Worm (Caenorhabditis elegans) whole organism, L2 larva: ENCODE data around the gene F58E6.4.

Experiments used
- C34F6.9 ChIP-seq: fragments of 150-350 bp; optimal IDR thresholded peaks from 2 replicates; lab custom pipeline; 2014; ENCODE audit warnings: missing biosample characterization, missing genetic modification characterization
- F13H6.1 ChIP-seq: sonication (generic microtip); optimal IDR thresholded peaks from 2 replicates; lab custom pipeline; 2016; ENCODE audit warnings: missing genetic modification characterization, missing compliant biosample characterization
- R02D3.7 ChIP-seq: fragments of 150-350 bp; optimal IDR thresholded peaks from 2 replicates; lab custom pipeline; 2014; ENCODE audit warnings: missing biosample characterization, missing genetic modification characterization
- Y55F3AM.14 ChIP-seq: fragments of 200-800 bp; sonication (Bioruptor generic); optimal IDR thresholded peaks from 2 replicates; lab custom pipeline; 2018; ENCODE audit warnings: mild to moderate bottlenecking, missing genetic modification characterization, missing compliant biosample characterization
- ZK546.5 ChIP-seq: sonication (generic microtip); optimal IDR thresholded peaks from 2 replicates; lab custom pipeline; 2017; ENCODE audit warnings: missing biosample characterization, missing genetic modification characterization
- alr-1 ChIP-seq: fragments of 150-350 bp; optimal IDR thresholded peaks from 2 replicates; lab custom pipeline; 2014; ENCODE audit warnings: missing biosample characterization, missing genetic modification characterization
- aly-2 ChIP-seq: fragments of 150-350 bp; optimal IDR thresholded peaks from 2 replicates; lab custom pipeline; 2014; ENCODE audit warnings: missing biosample characterization, missing genetic modification characterization
- ama-1 ChIP-seq: fragments of 150-350 bp; optimal IDR thresholded peaks from 2 replicates; lab custom pipeline; 2018; ENCODE audit warnings: inconsistent platforms
- blmp-1 ChIP-seq: sonication (generic microtip); optimal IDR thresholded peaks from 2 replicates; lab custom pipeline; 2017; ENCODE audit warnings: missing genetic modification characterization, mild to moderate bottlenecking, missing compliant biosample characterization, antibody characterized with exemption, moderate library complexity; ENCODE audit not compliant: insufficient read depth
- ceh-16 ChIP-seq: fragments of 150-350 bp; optimal IDR thresholded peaks from 2 replicates; lab custom pipeline; 2014; ENCODE audit warnings: missing biosample characterization, missing genetic modification characterization
- ceh-82 ChIP-seq: fragments of 150-350 bp; optimal IDR thresholded peaks from 2 replicates; lab custom pipeline; 2014; ENCODE audit warnings: missing biosample characterization, missing genetic modification characterization
- crh-2 ChIP-seq: sonication (generic microtip); optimal IDR thresholded peaks from 2 replicates; lab custom pipeline; 2017; ENCODE audit warnings: missing biosample characterization, missing genetic modification characterization
- dmd-4 ChIP-seq: sonication (generic microtip); optimal IDR thresholded peaks from 2 replicates; lab custom pipeline; 2017; ENCODE audit warnings: missing biosample characterization, missing genetic modification characterization
- egl-27 ChIP-seq: sonication (generic microtip); optimal IDR thresholded peaks from 3 replicates; lab custom pipeline; 2017; ENCODE audit warnings: missing biosample characterization, missing genetic modification reagents, missing genetic modification characterization
- elt-1 ChIP-seq: fragments of 150-350 bp; optimal IDR thresholded peaks from 2 replicates; lab custom pipeline; 2014; ENCODE audit warnings: missing biosample characterization, missing genetic modification characterization
- elt-3 ChIP-seq: sonication (generic microtip); optimal IDR thresholded peaks from 2 replicates; lab custom pipeline; 2017; ENCODE audit warnings: missing biosample characterization, missing genetic modification characterization
- fos-1 ChIP-seq: fragments of 150-350 bp; optimal IDR thresholded peaks from 2 replicates; lab custom pipeline; 2014; ENCODE audit warnings: missing biosample characterization, missing genetic modification characterization
- gmeb-1 ChIP-seq: fragments of 150-350 bp; optimal IDR thresholded peaks from 2 replicates; lab custom pipeline; 2014; ENCODE audit warnings: missing biosample characterization, missing genetic modification characterization
- lin-11 ChIP-seq: fragments of 150-350 bp; sonication (generic microtip); optimal IDR thresholded peaks from 2 replicates; lab custom pipeline; 2014; ENCODE audit warnings: missing biosample characterization, missing genetic modification characterization, inconsistent platforms, mixed read lengths
- lin-13 ChIP-seq: fragments of 150-350 bp; optimal IDR thresholded peaks from 2 replicates; lab custom pipeline; 2014; ENCODE audit warnings: missing biosample characterization, missing genetic modification reagents, missing genetic modification characterization
- lin-39 ChIP-seq: fragments of 150-350 bp; optimal IDR thresholded peaks from 2 replicates; lab custom pipeline; 2014; ENCODE audit warnings: missing biosample characterization, missing genetic modification reagents, missing genetic modification characterization
- lsy-2 ChIP-seq, 2 experiments: fragments of 150-350 bp in 1 of 2; sonication (generic microtip) in 1 of 2; optimal IDR thresholded peaks; 2 replicates each; lab custom pipeline; 2014 to 2017; ENCODE audit warnings: missing biosample characterization in 2 of 2, missing genetic modification characterization in 2 of 2
- mab-5 ChIP-seq: fragments of 150-350 bp; optimal IDR thresholded peaks from 2 replicates; lab custom pipeline; 2014; ENCODE audit warnings: missing biosample characterization, missing genetic modification characterization
- mbf-1 ChIP-seq: sonication (generic microtip); optimal IDR thresholded peaks from 2 replicates; lab custom pipeline; 2017; ENCODE audit warnings: missing biosample characterization, missing genetic modification characterization
- mdl-1 ChIP-seq, 2 experiments: fragments of 150-350 bp in 1 of 2; sonication (generic microtip) in 1 of 2; optimal IDR thresholded peaks; 2 replicates each; lab custom pipeline; 2017; ENCODE audit warnings: missing biosample characterization in 2 of 2, missing genetic modification characterization in 2 of 2
- nhr-10 ChIP-seq: sonication (generic microtip); optimal IDR thresholded peaks from 2 replicates; lab custom pipeline; 2017; ENCODE audit warnings: missing biosample characterization, missing genetic modification characterization
- nhr-11 ChIP-seq: fragments of 150-350 bp; optimal IDR thresholded peaks from 2 replicates; lab custom pipeline; 2014; ENCODE audit warnings: missing biosample characterization, missing genetic modification characterization
- nhr-12 ChIP-seq: fragments of 150-350 bp; optimal IDR thresholded peaks from 2 replicates; lab custom pipeline; 2014; ENCODE audit warnings: missing biosample characterization, missing genetic modification characterization
- nhr-129 ChIP-seq: fragments of 150-350 bp; optimal IDR thresholded peaks from 2 replicates; lab custom pipeline; 2014; ENCODE audit warnings: missing biosample characterization, missing genetic modification characterization
- nhr-21 ChIP-seq: fragments of 150-350 bp; optimal IDR thresholded peaks from 2 replicates; lab custom pipeline; 2014; ENCODE audit warnings: missing biosample characterization, missing genetic modification characterization
- nhr-23 ChIP-seq: fragments of 150-350 bp; optimal IDR thresholded peaks from 2 replicates; lab custom pipeline; 2014; ENCODE audit warnings: missing biosample characterization, missing genetic modification reagents, missing genetic modification characterization
- nhr-237 ChIP-seq: fragments of 150-350 bp; optimal IDR thresholded peaks from 2 replicates; lab custom pipeline; 2014; ENCODE audit warnings: missing biosample characterization, missing genetic modification characterization
- nhr-25 ChIP-seq: fragments of 150-350 bp; sonication (generic microtip); optimal IDR thresholded peaks from 3 replicates; lab custom pipeline; 2014; ENCODE audit warnings: missing biosample characterization, missing genetic modification characterization
- nhr-6 ChIP-seq: fragments of 150-350 bp; optimal IDR thresholded peaks from 2 replicates; lab custom pipeline; 2014; ENCODE audit warnings: missing biosample characterization, missing genetic modification characterization
- nhr-77 ChIP-seq: fragments of 150-350 bp; optimal IDR thresholded peaks from 2 replicates; lab custom pipeline; 2014; ENCODE audit warnings: missing biosample characterization, missing genetic modification characterization
- peb-1 ChIP-seq: fragments of 150-350 bp; optimal IDR thresholded peaks from 2 replicates; lab custom pipeline; 2014; ENCODE audit warnings: missing biosample characterization, missing genetic modification characterization
- sem-4 ChIP-seq: fragments of 150-350 bp; optimal IDR thresholded peaks from 2 replicates; lab custom pipeline; 2014; ENCODE audit warnings: missing biosample characterization, missing genetic modification reagents, missing genetic modification characterization
- skn-1 ChIP-seq: sonication (generic microtip); optimal IDR thresholded peaks from 2 replicates; lab custom pipeline; 2017; ENCODE audit warnings: missing biosample characterization, missing genetic modification characterization
- sma-3 ChIP-seq: sonication (generic microtip); optimal IDR thresholded peaks from 2 replicates; lab custom pipeline; 2016; ENCODE audit warnings: missing genetic modification reagents, missing genetic modification characterization, missing compliant biosample characterization
- sma-9 ChIP-seq, 2 experiments: fragments of 150-350 bp in 1 of 2; sonication (generic microtip) in 1 of 2; optimal IDR thresholded peaks; 2 replicates each; lab custom pipeline; 2014 to 2016; ENCODE audit warnings: missing genetic modification characterization in 2 of 2, mild to moderate bottlenecking in 1 of 2, missing biosample characterization in 1 of 2, missing compliant biosample characterization in 1 of 2, missing genetic modification reagents in 1 of 2, moderate library complexity in 1 of 2
- snpc-4 ChIP-seq: fragments of 150-350 bp; optimal IDR thresholded peaks from 2 replicates; lab custom pipeline; 2014; ENCODE audit warnings: missing biosample characterization, missing genetic modification characterization
- unc-39 ChIP-seq: fragments of 150-350 bp; optimal IDR thresholded peaks from 2 replicates; lab custom pipeline; 2014; ENCODE audit warnings: missing biosample characterization, missing genetic modification characterization
- unc-55 ChIP-seq: fragments of 150-350 bp; sonication (generic microtip); optimal IDR thresholded peaks from 3 replicates; lab custom pipeline; 2014; ENCODE audit warnings: missing biosample characterization, missing genetic modification reagents, missing genetic modification characterization
- unc-62 ChIP-seq: fragments of 150-350 bp; optimal IDR thresholded peaks from 2 replicates; lab custom pipeline; 2014; ENCODE audit warnings: missing biosample characterization, missing genetic modification reagents, missing genetic modification characterization
- zag-1 ChIP-seq: fragments of 150-350 bp; optimal IDR thresholded peaks from 2 replicates; lab custom pipeline; 2014; ENCODE audit warnings: missing biosample characterization, missing genetic modification characterization
- ztf-1 ChIP-seq: fragments of 200-800 bp; sonication (Bioruptor generic); conservative IDR thresholded peaks from 2 replicates; pipeline ENCODE4 v1.3.6; 2022; ENCODE audit warnings: missing genetic modification characterization, missing compliant biosample characterization
- ztf-11 ChIP-seq: sonication (generic microtip); optimal IDR thresholded peaks from 2 replicates; lab custom pipeline; 2017; ENCODE audit warnings: missing biosample characterization, missing genetic modification characterization
- ztf-4 ChIP-seq: fragments of 150-350 bp; optimal IDR thresholded peaks from 2 replicates; lab custom pipeline; 2014; ENCODE audit warnings: missing biosample characterization, missing genetic modification characterization

The F58E6.4 gene

DNA sequence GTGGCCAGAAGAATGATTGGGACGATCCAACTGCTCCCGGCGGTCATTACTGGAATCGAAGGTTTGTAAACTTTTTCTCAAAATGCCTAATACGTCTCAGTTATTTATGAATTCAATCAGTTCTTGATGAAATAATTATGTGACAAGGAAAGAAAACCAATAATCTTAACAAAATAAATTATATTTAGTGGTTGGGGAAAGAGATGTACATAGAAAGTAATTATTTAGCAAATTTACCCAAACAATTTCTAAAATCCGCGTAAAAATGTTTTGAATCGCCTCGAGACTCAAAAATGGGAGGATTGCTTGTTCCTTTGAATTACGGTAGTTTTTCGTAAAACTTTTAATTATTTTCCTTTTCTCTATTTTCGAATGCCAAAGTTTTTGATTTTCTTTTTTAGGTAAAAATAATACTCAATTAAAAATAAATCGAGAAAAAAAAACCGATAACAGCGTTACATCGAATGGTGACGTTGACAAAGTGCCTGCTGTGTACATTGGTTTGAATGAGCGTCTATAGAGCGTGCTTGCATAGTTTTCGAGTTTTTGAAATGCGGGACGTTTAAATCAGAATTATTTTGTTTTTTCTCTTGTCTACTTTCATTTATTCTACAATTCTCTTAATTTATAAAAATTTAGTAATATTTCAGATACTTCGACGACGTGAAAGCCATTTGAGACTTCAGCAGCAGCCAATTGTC lies 20.6 kb downstream of the F58E6.4 start, which contains the start of the genes aagr-3 and drap-1:
Gene aagr-3 (minus strand): TSS at position 51 of the 701 bp plus-strand sequence.
Gene drap-1 (plus strand): TSS at position 645 of the 701 bp plus-strand sequence.
- TF ChIP-seq unc-39 (tag; lab: Kevin White, UChicago) (no peak), nhr-10 (no peak), mab-5 (peak; percentile 26), nhr-23 (tag; lab: Kevin White, UChicago) (no peak), ceh-16 (no peak), ZK546.5 (tag; lab: Kevin White, UChicago) (no peak), crh-2 (tag; lab: Kevin White, UChicago) (peak; percentile 90), nhr-12 (tag; lab: Kevin White, UChicago) (no peak), unc-62 (no peak), egl-27 (tag; lab: Kevin White, UChicago) (no peak), blmp-1 (tag; lab: Kevin White, UChicago) (no peak), ceh-82 (no peak), lsy-2 (tag; optimal IDR thresholded peaks at IDR 0.05; lab: Kevin White, UChicago) (peak in 1 of 2 experiments; percentile 82), Y55F3AM.14 (GFP tag; lab: Kevin White, UChicago) (no peak), skn-1 (peak; percentile 25), elt-3 (tag; lab: Kevin White, UChicago) (no peak), mdl-1 (tag; optimal IDR thresholded peaks at IDR 0.05; lab: Kevin White, UChicago) (no peak), ama-1 (lab: Kevin White, UChicago) (peak; percentile 61), nhr-25 (tag; lab: Kevin White, UChicago) (no peak), lin-11 (tag; lab: Kevin White, UChicago) (no peak), ztf-1 (GFP tag; lab: Robert Waterston, UW) (no peak), peb-1 (tag; lab: Kevin White, UChicago) (no peak), nhr-237 (tag; lab: Kevin White, UChicago) (no peak), aly-2 (no peak), lin-13 (GFP tag; lab: Kevin White, UChicago) (peak; percentile 55), unc-55 (GFP tag; lab: Kevin White, UChicago) (peak; percentile 86), F13H6.1 (peak; percentile 39), elt-1 (no peak), fos-1 (tag; lab: Kevin White, UChicago) (peak; percentile 83), sma-9 (GFP tag; optimal IDR thresholded peaks at IDR 0.05; lab: Kevin White, UChicago) (peak; percentile 40), sma-9 (tag; optimal IDR thresholded peaks at IDR 0.05; lab: Kevin White, UChicago) (no peak), ztf-4 (tag; lab: Kevin White, UChicago) (peak; percentile 12), C34F6.9 (tag; lab: Kevin White, UChicago) (peak; percentile 82), alr-1 (tag; lab: Kevin White, UChicago) (no peak), nhr-6 (tag; lab: Kevin White, UChicago) (no peak), nhr-21 (tag; lab: Kevin White, UChicago) (no peak), lin-39 (tag; lab: Kevin White, UChicago) (no peak), gmeb-1 (peak; percentile 56), R02D3.7 (tag; lab: Kevin White, UChicago) (no peak), nhr-11 (tag; lab: Kevin White, UChicago) (no peak), mbf-1 (tag; lab: Kevin White, UChicago) (no peak), nhr-77 (no peak), sma-3 (peak; percentile 51), snpc-4 (tag; lab: Kevin White, UChicago) (peak; percentile 42), zag-1 (tag; lab: Kevin White, UChicago) (no peak), nhr-129 (tag; lab: Kevin White, UChicago) (peak; percentile 77), sem-4 (tag; lab: Kevin White, UChicago) (peak; percentile 61), ztf-11 (tag; lab: Kevin White, UChicago) (no peak), dmd-4 (tag; lab: Kevin White, UChicago) (no peak)
